Fruit fly (Drosophila melanogaster): Measurements from ENCODE around the gene CG14325.

DNA sequence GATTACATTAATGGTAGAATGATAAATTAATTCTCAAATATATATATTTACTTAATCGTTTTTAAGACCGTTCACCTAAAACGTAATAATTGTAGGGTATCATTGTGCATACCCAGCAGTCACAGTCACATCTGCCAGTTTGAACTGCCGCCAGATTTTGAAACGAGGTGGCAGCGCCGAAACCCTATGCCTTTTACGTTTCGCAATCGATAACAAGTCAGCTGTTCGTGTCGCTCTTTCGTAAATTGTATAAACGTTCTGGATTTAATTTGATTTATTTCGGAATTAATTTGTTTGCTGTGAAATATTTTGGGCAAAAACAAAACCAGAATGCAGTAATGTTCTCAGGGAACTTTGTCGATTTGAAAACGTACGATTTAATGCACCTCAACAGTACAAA is 20.5 kb downstream of the CG14325 start, which contains the start of gene CG14322:
- TF ChIP-seq Myc (optimal IDR thresholded peaks at IDR 0.05) (no peak), Sin3A (optimal IDR thresholded peaks at IDR 0.05) (no peak), h (optimal IDR thresholded peaks at IDR 0.05) (no peak), insv (optimal IDR thresholded peaks at IDR 0.05) (no peak), psq (optimal IDR thresholded peaks at IDR 0.05) (no peak)

All from Kc167 (cell line).